Fruit fly (Drosophila melanogaster): Measurements from ENCODE around the gene TM9SF2.

The TM9SF2 gene

DNA sequence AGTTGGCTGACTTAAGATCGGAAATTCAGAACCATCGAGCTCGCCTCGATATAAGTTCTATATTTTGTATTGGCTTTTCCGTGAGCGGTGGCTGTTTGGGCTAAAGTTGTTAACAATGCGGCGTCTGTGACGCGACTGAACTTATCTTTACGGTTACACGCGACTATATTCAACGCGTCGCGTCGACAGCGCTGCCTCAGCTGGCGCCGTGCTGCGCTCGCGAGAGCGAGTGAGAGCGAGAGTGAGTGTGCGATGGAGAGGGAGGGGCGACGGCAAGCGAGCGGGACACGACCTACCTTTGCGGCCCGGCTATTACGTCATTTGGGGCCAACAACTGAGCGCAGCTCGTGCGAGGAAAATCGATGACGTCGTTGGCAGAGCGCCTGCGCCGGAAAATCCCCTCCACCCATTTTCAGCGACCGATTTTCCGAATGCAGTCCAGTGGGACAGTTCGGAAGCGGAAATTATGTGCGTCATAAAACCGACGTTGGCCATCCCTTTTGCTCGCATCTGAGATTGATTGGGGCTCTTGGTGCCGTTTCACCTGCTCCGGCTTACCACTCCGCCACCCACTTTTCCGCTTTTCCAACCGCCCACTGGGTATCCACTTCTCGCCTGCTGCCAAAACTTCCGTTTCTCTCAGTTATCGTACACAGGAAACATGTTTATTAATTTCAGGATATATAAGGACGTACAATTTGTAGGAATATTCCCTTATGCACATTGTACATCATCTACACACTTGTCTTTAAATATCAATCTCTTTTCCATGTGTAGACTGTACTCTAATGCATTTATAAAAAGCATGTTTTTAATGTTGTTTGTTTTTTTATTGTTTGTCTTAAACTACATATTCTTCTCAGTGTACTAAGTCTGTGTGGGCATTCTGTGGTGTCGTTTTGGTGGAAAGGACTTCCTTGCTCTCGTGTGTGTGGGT is 19.4 kb downstream of the TM9SF2 start, which contains the start of gene Hr38 (continued):
- peak in 1 of 2 experiments; percentile 8 for TF ChIP-seq bsh (GFP tag; optimal IDR thresholded peaks at IDR 0.05)
- peak; percentile 44 for TF ChIP-seq CoRest (tag; optimal IDR thresholded peaks at IDR 0.05)
- TF ChIP-seq CG12659 (GFP tag; optimal IDR thresholded peaks at IDR 0.05) = peak; percentile 34
- TF ChIP-seq Bgb (GFP tag; IDR thresholded peaks at IDR 0.05; ENCODE audit: partially characterized antibody) = peak; percentile 16; the same call in 1 of the 2 replicates
- no peak for TF ChIP-seq Max (GFP tag; optimal IDR thresholded peaks at IDR 0.05)
- TF ChIP-seq CG4707 (GFP tag; optimal IDR thresholded peaks at IDR 0.05) = no peak
- TF ChIP-seq CG12219 (GFP tag; optimal IDR thresholded peaks at IDR 0.05) = peak; percentile 37
- TF ChIP-seq CG17385 (GFP tag; optimal IDR thresholded peaks at IDR 0.05) = peak; percentile 26
- peak; percentile 69 for TF ChIP-seq scrt (GFP tag; optimal IDR thresholded peaks at IDR 0.05)
- peak; percentile 41 for TF ChIP-seq HLH3B (GFP tag; IDR thresholded peaks at IDR 0.05)
- TF ChIP-seq CG34376 (GFP tag; optimal IDR thresholded peaks at IDR 0.05) = peak; percentile 52
- peak; percentile 73 for TF ChIP-seq Meics (GFP tag; optimal IDR thresholded peaks at IDR 0.05)
- TF ChIP-seq nerfin-1 (tag; optimal IDR thresholded peaks at IDR 0.05) = no peak
- no peak for TF ChIP-seq fru (optimal IDR thresholded peaks at IDR 0.05)
- peak; percentile 51 for TF ChIP-seq Antp (GFP tag; optimal IDR thresholded peaks at IDR 0.05)
- TF ChIP-seq sob (GFP tag; IDR thresholded peaks at IDR 0.05) = 0 out of 2 replicates have a peak, but pooled peaks have one; percentile 18
- no peak for TF ChIP-seq CG4854 (GFP tag; optimal IDR thresholded peaks at IDR 0.05)
- TF ChIP-seq caup (GFP tag; optimal IDR thresholded peaks at IDR 0.05; ENCODE audit: severe bottlenecking) = peak; percentile 39
- no peak for TF ChIP-seq disco-r (GFP tag; optimal IDR thresholded peaks at IDR 0.05)
- TF ChIP-seq ewg (GFP tag; optimal IDR thresholded peaks at IDR 0.05) = peak; percentile 95
- no peak for TF ChIP-seq CG6254 (GFP tag; optimal IDR thresholded peaks at IDR 0.05)
- TF ChIP-seq CG18262 (tag; optimal IDR thresholded peaks at IDR 0.05) = no peak
- peak; percentile 38 for TF ChIP-seq unpg (GFP tag; optimal IDR thresholded peaks at IDR 0.05)
- TF ChIP-seq so (GFP tag; IDR thresholded peaks at IDR 0.05) = no peak
- TF ChIP-seq Chrac-16 (GFP tag; optimal IDR thresholded peaks at IDR 0.05) = peak; percentile 13
- peak; percentile 4 for TF ChIP-seq CG1603 (tag; optimal IDR thresholded peaks at IDR 0.05)
- peak; percentile 12 for TF ChIP-seq CrebB (tag; optimal IDR thresholded peaks at IDR 0.05)
- TF ChIP-seq CG43689 (GFP tag; IDR thresholded peaks at IDR 0.05) = no peak
- no peak for TF ChIP-seq ftz-f1 (GFP tag; optimal IDR thresholded peaks at IDR 0.05)
- peak; percentile 48; the same call in 1 of the 3 replicates for TF ChIP-seq CG34422 (GFP tag; IDR thresholded peaks at IDR 0.05)
- no peak for TF ChIP-seq sima (GFP tag; optimal IDR thresholded peaks at IDR 0.05)
- TF ChIP-seq CG9215 (GFP tag; IDR thresholded peaks at IDR 0.05) = 0 out of 2 replicates have a peak, but pooled peaks have one; percentile 21
- no peak for TF ChIP-seq Sry-β (GFP tag; optimal IDR thresholded peaks at IDR 0.05)
- no peak for TF ChIP-seq hkb (optimal IDR thresholded peaks at IDR 0.05)
- peak; percentile 51; the same call in 1 of the 2 replicates for TF ChIP-seq hkb (GFP tag; IDR thresholded peaks at IDR 0.05)
- peak; percentile 18 for TF ChIP-seq Six4 (GFP tag; optimal IDR thresholded peaks at IDR 0.05)
- TF ChIP-seq Dip3 (GFP tag; optimal IDR thresholded peaks at IDR 0.05) = peak; percentile 50
- no peak for TF ChIP-seq CG6791 (GFP tag; IDR thresholded peaks at IDR 0.05; ENCODE audit: partially characterized antibody)
- TF ChIP-seq CG5180 (GFP tag; optimal IDR thresholded peaks at IDR 0.05) = no peak
- TF ChIP-seq ase (GFP tag; IDR thresholded peaks at IDR 0.05) = no peak
- TF ChIP-seq crol (GFP tag; IDR thresholded peaks at IDR 0.05) = peak; percentile 96
- TF ChIP-seq Ets97D (GFP tag; optimal IDR thresholded peaks at IDR 0.05) = peak; percentile 12
- TF ChIP-seq CG11696 (GFP tag; IDR thresholded peaks at IDR 0.05) = no peak
- TF ChIP-seq seq (GFP tag; IDR thresholded peaks at IDR 0.05) = no peak
- TF ChIP-seq CG11560 (tag; IDR thresholded peaks at IDR 0.05) = no peak
- 0 out of 2 replicates have a peak, but pooled peaks have one; percentile 25 for TF ChIP-seq CG42726 (GFP tag; IDR thresholded peaks at IDR 0.05; ENCODE audit: partially characterized antibody)
- peak; percentile 23; the same call in 1 of the 2 replicates for TF ChIP-seq Xrp1 (GFP tag; IDR thresholded peaks at IDR 0.05)
- peak; percentile 30 for TF ChIP-seq CG33557 (GFP tag; optimal IDR thresholded peaks at IDR 0.05)
